Worm (Caenorhabditis elegans) whole organism, midembryonic: ENCODE data around the gene C16C8.12.

Experiments
- cog-1 ChIP-seq: sonication (generic microtip); optimal IDR thresholded peaks from 2 replicates; lab custom pipeline; 2016; ENCODE audit warnings: missing genetic modification characterization, missing compliant biosample characterization
- klf-2 ChIP-seq: fragments of 200-800 bp; sonication (Bioruptor generic); conservative IDR thresholded peaks from 2 replicates; pipeline ENCODE4 v1.3.6; 2022; ENCODE audit warnings: missing genetic modification reagents, missing genetic modification characterization, missing compliant biosample characterization

DNA sequence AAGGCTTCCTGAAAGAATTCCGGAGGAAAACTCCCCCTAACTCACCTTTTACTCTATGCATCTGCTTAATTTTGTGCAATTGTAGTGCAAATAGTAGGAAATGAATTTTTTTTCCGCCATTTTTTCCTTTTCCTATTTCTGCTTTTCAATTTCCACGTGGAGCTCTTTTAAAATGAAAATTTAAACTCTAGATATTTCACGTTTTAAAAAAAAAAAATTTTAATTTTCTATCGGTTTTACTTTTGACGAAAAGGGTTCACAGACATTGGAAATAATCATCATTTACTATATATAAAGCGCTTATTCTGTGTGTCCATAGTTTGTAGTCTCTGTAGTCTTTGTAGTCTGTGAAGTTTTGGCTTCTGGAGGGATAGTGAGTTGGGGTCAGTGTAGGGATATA is 29.1 kb downstream of the C16C8.12 start, which contains the start of gene Y49F6B.8:
- TF ChIP-seq cog-1 (tag; lab: Kevin White, UChicago) (no peak), klf-2 (GFP tag; lab: Robert Waterston, UW) (no peak)
